Comparison of ENCODE assay signal across 3 worm cellular contexts in genomic region chrIII:7498346-7498745, ce11.
TF ChIP-seq lines count a peak whose summit lies in the region.

No protein-coding gene starts in this region.

TF ChIP-seq in whole organism, L1 larva, 84 proteins besides CTCF, POLR2A, EP300 and RAD21 (continued from another document and continues in another):
- peak; percentile 78 for TF ChIP-seq nhr-90 (tag; optimal IDR thresholded peaks at IDR 0.05; lab: Kevin White, UChicago; ENCODE audit: poor library complexity)
- TF ChIP-seq nhr-47 (tag; optimal IDR thresholded peaks at IDR 0.05; lab: Kevin White, UChicago) = peak; percentile 86
- TF ChIP-seq lin-13 (GFP tag; optimal IDR thresholded peaks at IDR 0.05; lab: Kevin White, UChicago) = peak; percentile 99
- TF ChIP-seq pqm-1 (tag; optimal IDR thresholded peaks at IDR 0.05; lab: Kevin White, UChicago) = no peak
- peak; percentile 51; the same call in 1 of the 2 replicates for TF ChIP-seq ceh-88 (GFP tag; IDR thresholded peaks at IDR 0.05; lab: Robert Waterston, UW)
- TF ChIP-seq nhr-20 (tag; optimal IDR thresholded peaks at IDR 0.05; lab: Kevin White, UChicago) = peak; percentile 86
- TF ChIP-seq ama-1 (optimal IDR thresholded peaks at IDR 0.05; lab: Kevin White, UChicago) = no peak
- peak; percentile 62 for TF ChIP-seq ztf-4 (tag; optimal IDR thresholded peaks at IDR 0.05; lab: Kevin White, UChicago)
- no peak for TF ChIP-seq sptf-1 (tag; optimal IDR thresholded peaks at IDR 0.05; lab: Kevin White, UChicago)
- peak; percentile 95 to 98 (median 96) for TF ChIP-seq dpl-1 (GFP tag; optimal IDR thresholded peaks at IDR 0.05; lab: Kevin White, UChicago)
- peak; percentile 63 for TF ChIP-seq C04F5.9 (tag; optimal IDR thresholded peaks at IDR 0.05; lab: Kevin White, UChicago)
- TF ChIP-seq hpl-2 (GFP tag; optimal IDR thresholded peaks at IDR 0.05; lab: Kevin White, UChicago) = no peak
- peak; percentile 66 for TF ChIP-seq fos-1 (tag; optimal IDR thresholded peaks at IDR 0.05; lab: Kevin White, UChicago)
- TF ChIP-seq dsc-1 (tag; optimal IDR thresholded peaks at IDR 0.05; lab: Kevin White, UChicago) = peak; percentile 77
- TF ChIP-seq efl-3 (GFP tag; optimal IDR thresholded peaks at IDR 0.05; lab: Kevin White, UChicago) = no peak
- TF ChIP-seq tlp-1 (tag; optimal IDR thresholded peaks at IDR 0.05; lab: Kevin White, UChicago) = no peak
- peak; percentile 81 for TF ChIP-seq isw-1 (GFP tag; IDR thresholded peaks at IDR 0.05; lab: Robert Waterston, UW)
- TF ChIP-seq ceh-63 (GFP tag; optimal IDR thresholded peaks at IDR 0.05; lab: Kevin White, UChicago) = no peak
- TF ChIP-seq snu-23 (GFP tag; optimal IDR thresholded peaks at IDR 0.05; lab: Kevin White, UChicago) = peak; percentile 91
- no peak for TF ChIP-seq unc-30 (tag; optimal IDR thresholded peaks at IDR 0.05; lab: Kevin White, UChicago)
- TF ChIP-seq nhr-77 (tag; optimal IDR thresholded peaks at IDR 0.05; lab: Kevin White, UChicago) = peak; percentile 79
- TF ChIP-seq irx-1 (tag; optimal IDR thresholded peaks at IDR 0.05; lab: Kevin White, UChicago) = peak; percentile 30
- TF ChIP-seq nhr-84 (tag; optimal IDR thresholded peaks at IDR 0.05; lab: Kevin White, UChicago) = no peak
- TF ChIP-seq pax-3 (tag; optimal IDR thresholded peaks at IDR 0.05; lab: Kevin White, UChicago) = peak; percentile 77
- peak; percentile 63 for TF ChIP-seq egl-13 (tag; optimal IDR thresholded peaks at IDR 0.05; lab: Kevin White, UChicago)
- TF ChIP-seq mef-2 (tag; optimal IDR thresholded peaks at IDR 0.05; lab: Kevin White, UChicago) = no peak
- peak in 3 of 6 experiments; percentile 53 to 63 (median 56) for TF ChIP-seq elt-3 (tag; optimal IDR thresholded peaks at IDR 0.05; lab: Kevin White, UChicago)
- no peak for TF ChIP-seq egl-27 (tag; optimal IDR thresholded peaks at IDR 0.05; lab: Kevin White, UChicago)
- peak; percentile 82 for TF ChIP-seq tbx-2 (tag; optimal IDR thresholded peaks at IDR 0.05; lab: Kevin White, UChicago)
- TF ChIP-seq nhr-19 (GFP tag; conservative IDR thresholded peaks at IDR 0.05; lab: Robert Waterston, UW) = peak; percentile 84
- TF ChIP-seq snpc-4 (tag; optimal IDR thresholded peaks at IDR 0.05; lab: Kevin White, UChicago) = peak; percentile 70
- TF ChIP-seq C16A3.4 (tag; optimal IDR thresholded peaks at IDR 0.05; lab: Kevin White, UChicago) = peak; percentile 85
- TF ChIP-seq zag-1 (tag; optimal IDR thresholded peaks at IDR 0.05; lab: Kevin White, UChicago) = no peak
- TF ChIP-seq C34B4.2 (tag; optimal IDR thresholded peaks at IDR 0.05; lab: Kevin White, UChicago) = no peak
- TF ChIP-seq ceh-8 (GFP tag; optimal IDR thresholded peaks at IDR 0.05; lab: Kevin White, UChicago) = no peak
- TF ChIP-seq vab-15 (tag; optimal IDR thresholded peaks at IDR 0.05; lab: Kevin White, UChicago) = peak; percentile 21
- peak; percentile 73 for TF ChIP-seq unc-86 (tag; optimal IDR thresholded peaks at IDR 0.05; lab: Kevin White, UChicago)
- peak; percentile 13 for TF ChIP-seq zip-4 (GFP tag; optimal IDR thresholded peaks at IDR 0.05; lab: Kevin White, UChicago)
- peak; percentile 93 for TF ChIP-seq mep-1 (tag; optimal IDR thresholded peaks at IDR 0.05; lab: Kevin White, UChicago)
- TF ChIP-seq aly-2 (tag; optimal IDR thresholded peaks at IDR 0.05; lab: Kevin White, UChicago) = peak; percentile 69
- no peak for TF ChIP-seq ces-1 (GFP tag; optimal IDR thresholded peaks at IDR 0.05; lab: Kevin White, UChicago)
- TF ChIP-seq unc-130 (tag; optimal IDR thresholded peaks at IDR 0.05; lab: Kevin White, UChicago) = peak; percentile 59
- TF ChIP-seq lin-14 (GFP tag; optimal IDR thresholded peaks at IDR 0.05; lab: Kevin White, UChicago) = peak; percentile 95
- peak; percentile 71 to 86 (median 75) for TF ChIP-seq ceh-82 (tag; optimal IDR thresholded peaks at IDR 0.05; lab: Kevin White, UChicago)

TF ChIP-seq in whole organism, L3 larva, 47 proteins besides CTCF, POLR2A, EP300 and RAD21 (continued from another document):
- peak; percentile 82 for TF ChIP-seq lsy-12 (tag; optimal IDR thresholded peaks at IDR 0.05; lab: Kevin White, UChicago)
- no peak for TF ChIP-seq unc-39 (tag; optimal IDR thresholded peaks at IDR 0.05; lab: Kevin White, UChicago)
- TF ChIP-seq mml-1 (tag; optimal IDR thresholded peaks at IDR 0.05; lab: Kevin White, UChicago) = no peak
- peak; percentile 68 for TF ChIP-seq hmg-11 (tag; optimal IDR thresholded peaks at IDR 0.05; lab: Kevin White, UChicago)
- no peak for TF ChIP-seq ceh-16 (tag; optimal IDR thresholded peaks at IDR 0.05; lab: Kevin White, UChicago)
- peak; percentile 83 for TF ChIP-seq nhr-11 (tag; optimal IDR thresholded peaks at IDR 0.05; lab: Kevin White, UChicago)
- peak; percentile 81 for TF ChIP-seq mdl-1 (tag; optimal IDR thresholded peaks at IDR 0.05; lab: Kevin White, UChicago)
- no peak for TF ChIP-seq nhr-76 (tag; optimal IDR thresholded peaks at IDR 0.05; lab: Kevin White, UChicago)
- TF ChIP-seq nhr-67 (tag; optimal IDR thresholded peaks at IDR 0.05; lab: Kevin White, UChicago) = no peak
- TF ChIP-seq fkh-10 (GFP tag; optimal IDR thresholded peaks at IDR 0.05; lab: Kevin White, UChicago) = peak; percentile 63
- peak; percentile 82 for TF ChIP-seq nhr-25 (tag; optimal IDR thresholded peaks at IDR 0.05; lab: Kevin White, UChicago)
- peak; percentile 87 for TF ChIP-seq lin-39 (tag; optimal IDR thresholded peaks at IDR 0.05; lab: Kevin White, UChicago)
- peak; percentile 6 for TF ChIP-seq ama-1 (optimal IDR thresholded peaks at IDR 0.05; lab: Kevin White, UChicago)
- peak; percentile 9 for TF ChIP-seq unc-62 (GFP tag; optimal IDR thresholded peaks at IDR 0.05; lab: Kevin White, UChicago)
- TF ChIP-seq tbx-2 (tag; optimal IDR thresholded peaks at IDR 0.05; lab: Kevin White, UChicago) = peak; percentile 35
- peak; percentile 95 for TF ChIP-seq elt-2 (tag; optimal IDR thresholded peaks at IDR 0.05; lab: Kevin White, UChicago)
- TF ChIP-seq zag-1 (tag; optimal IDR thresholded peaks at IDR 0.05; lab: Kevin White, UChicago) = no peak
- TF ChIP-seq fkh-2 (tag; optimal IDR thresholded peaks at IDR 0.05; lab: Kevin White, UChicago) = no peak
- peak; percentile 56 for TF ChIP-seq R02D3.7 (tag; optimal IDR thresholded peaks at IDR 0.05; lab: Kevin White, UChicago)
- TF ChIP-seq nfya-1 (tag; optimal IDR thresholded peaks at IDR 0.05; lab: Kevin White, UChicago; ENCODE audit: insufficient read depth) = peak; percentile 92

TF ChIP-seq in whole organism, young adult, 124 proteins besides CTCF, POLR2A, EP300 and RAD21 (continued from another document and continues in another):
- TF ChIP-seq ekl-4 (GFP tag; IDR thresholded peaks at IDR 0.05; lab: Robert Waterston, UW) = peak; percentile 71
- peak; percentile 28 for TF ChIP-seq somi-1 (GFP tag; optimal IDR thresholded peaks at IDR 0.05; lab: Kevin White, UChicago)
- TF ChIP-seq snpc-4 (GFP tag; optimal IDR thresholded peaks at IDR 0.05; lab: Kevin White, UChicago) = peak; percentile 14
- peak; percentile 45 to 73 (median 62) for TF ChIP-seq snpc-4 (tag; optimal IDR thresholded peaks at IDR 0.05; lab: Kevin White, UChicago)
- peak; percentile 93 for TF ChIP-seq attf-5 (GFP tag; optimal IDR thresholded peaks at IDR 0.05; lab: Kevin White, UChicago)
- TF ChIP-seq lin-54 (GFP tag; optimal IDR thresholded peaks at IDR 0.05; lab: Kevin White, UChicago) = peak; percentile 99
- no peak for TF ChIP-seq hmg-20 (GFP tag; IDR thresholded peaks at IDR 0.05; lab: Robert Waterston, UW)
- peak; percentile 57; the same call in 1 of the 2 replicates for TF ChIP-seq D2030.7 (GFP tag; IDR thresholded peaks at IDR 0.05; lab: Robert Waterston, UW)
- no peak for TF ChIP-seq gei-17 (GFP tag; optimal IDR thresholded peaks at IDR 0.05; lab: Kevin White, UChicago)
- no peak for TF ChIP-seq sea-2 (GFP tag; IDR thresholded peaks at IDR 0.05; lab: Robert Waterston, UW)
- no peak for TF ChIP-seq rec-8 (tag; optimal IDR thresholded peaks at IDR 0.05; lab: Kevin White, UChicago)
- TF ChIP-seq madf-8 (GFP tag; conservative IDR thresholded peaks at IDR 0.05; lab: Robert Waterston, UW) = no peak
- no peak for TF ChIP-seq ztf-3 (GFP tag; optimal IDR thresholded peaks at IDR 0.05; lab: Kevin White, UChicago)
- no peak for TF ChIP-seq C17E4.6 (GFP tag; IDR thresholded peaks at IDR 0.05; lab: Robert Waterston, UW)
- peak; percentile 50 for TF ChIP-seq F33H1.4 (GFP tag; IDR thresholded peaks at IDR 0.05; lab: Robert Waterston, UW)
- peak; percentile 64; the same call in 1 of the 2 replicates for TF ChIP-seq let-526 (GFP tag; IDR thresholded peaks at IDR 0.05; lab: Robert Waterston, UW)
- TF ChIP-seq Y53G8AR.9 (GFP tag; conservative IDR thresholded peaks at IDR 0.05; lab: Robert Waterston, UW) = peak; percentile 66; the same call in 1 of the 2 replicates
- TF ChIP-seq lsy-27 (tag; optimal IDR thresholded peaks at IDR 0.05; lab: Kevin White, UChicago; ENCODE audit: borderline replicate concordance, insufficient read depth) = no peak
- TF ChIP-seq hlh-12 (tag; optimal IDR thresholded peaks at IDR 0.05; lab: Kevin White, UChicago) = no peak
- TF ChIP-seq ceh-40 (GFP tag; IDR thresholded peaks at IDR 0.05; lab: Robert Waterston, UW) = no peak
- peak; percentile 79 for TF ChIP-seq K12H6.12 (tag; optimal IDR thresholded peaks at IDR 0.05; lab: Kevin White, UChicago)
- no peak for TF ChIP-seq ets-4 (GFP tag; optimal IDR thresholded peaks at IDR 0.05; lab: Kevin White, UChicago)
- no peak for TF ChIP-seq rpc-1 (optimal IDR thresholded peaks at IDR 0.05; lab: Kevin White, UChicago)
- no peak for TF ChIP-seq rpc-1 (tag; optimal IDR thresholded peaks at IDR 0.05; lab: Kevin White, UChicago)
- TF ChIP-seq ztf-18 (tag; optimal IDR thresholded peaks at IDR 0.05; lab: Kevin White, UChicago) = peak; percentile 91
- no peak for TF ChIP-seq dpff-1 (tag; optimal IDR thresholded peaks at IDR 0.05; lab: Kevin White, UChicago)
- TF ChIP-seq chd-7 (tag; optimal IDR thresholded peaks at IDR 0.05; lab: Kevin White, UChicago) = peak; percentile 66
- no peak for TF ChIP-seq mes-4 (tag; optimal IDR thresholded peaks at IDR 0.05; lab: Kevin White, UChicago)
- TF ChIP-seq ceh-58 (GFP tag; IDR thresholded peaks at IDR 0.05; lab: Robert Waterston, UW) = no peak
- TF ChIP-seq madf-10 (tag; optimal IDR thresholded peaks at IDR 0.05; lab: Kevin White, UChicago) = peak; percentile 84
- TF ChIP-seq B0035.1 (tag; optimal IDR thresholded peaks at IDR 0.05; lab: Kevin White, UChicago) = no peak
- peak; percentile 77 for TF ChIP-seq F23B12.7 (tag; optimal IDR thresholded peaks at IDR 0.05; lab: Kevin White, UChicago; ENCODE audit: insufficient read depth)
- TF ChIP-seq madf-3 (GFP tag; IDR thresholded peaks at IDR 0.05; lab: Robert Waterston, UW) = peak; percentile 72; the same call in 1 of the 2 replicates
- no peak for TF ChIP-seq athp-1 (tag; optimal IDR thresholded peaks at IDR 0.05; lab: Kevin White, UChicago)
- peak; percentile 80 to 94 (median 89) for TF ChIP-seq lin-35 (GFP tag; optimal IDR thresholded peaks at IDR 0.05; lab: Kevin White, UChicago)
- no peak for TF ChIP-seq F37B4.10 (GFP tag; IDR thresholded peaks at IDR 0.05; lab: Robert Waterston, UW)
- TF ChIP-seq attf-6 (GFP tag; IDR thresholded peaks at IDR 0.05; lab: Robert Waterston, UW) = no peak
- TF ChIP-seq sdz-38 (tag; optimal IDR thresholded peaks at IDR 0.05; lab: Kevin White, UChicago) = no peak
- peak; percentile 56 for TF ChIP-seq tbp1 (GFP tag; optimal IDR thresholded peaks at IDR 0.05; lab: Kevin White, UChicago)
- no peak for TF ChIP-seq ztf-25 (GFP tag; IDR thresholded peaks at IDR 0.05; lab: Robert Waterston, UW)
- TF ChIP-seq hsf-1 (GFP tag; IDR thresholded peaks at IDR 0.05; lab: Robert Waterston, UW) = no peak
- no peak for TF ChIP-seq bed-2 (GFP tag; IDR thresholded peaks at IDR 0.05; lab: Robert Waterston, UW)
- TF ChIP-seq ztf-28 (GFP tag; IDR thresholded peaks at IDR 0.05; lab: Robert Waterston, UW) = no peak
- peak; percentile 87 for TF ChIP-seq zfh-2 (GFP tag; conservative IDR thresholded peaks at IDR 0.05; lab: Robert Waterston, UW)
- TF ChIP-seq lir-1 (GFP tag; conservative IDR thresholded peaks at IDR 0.05; lab: Robert Waterston, UW) = peak; percentile 62; the same call in 1 of the 2 replicates
- peak; percentile 52 for TF ChIP-seq ztf-26 (tag; optimal IDR thresholded peaks at IDR 0.05; lab: Kevin White, UChicago)
- no peak for TF ChIP-seq ama-1 (optimal IDR thresholded peaks at IDR 0.05; lab: Kevin White, UChicago)
- no peak for TF ChIP-seq ama-1 (GFP tag; optimal IDR thresholded peaks at IDR 0.05; lab: Kevin White, UChicago)
- no peak for TF ChIP-seq hrde-1 (tag; optimal IDR thresholded peaks at IDR 0.05; lab: Kevin White, UChicago; ENCODE audit: borderline replicate concordance)
- TF ChIP-seq pbrm-1 (GFP tag; IDR thresholded peaks at IDR 0.05; lab: Robert Waterston, UW) = peak; percentile 70
- TF ChIP-seq egl-18 (GFP tag; IDR thresholded peaks at IDR 0.05; lab: Robert Waterston, UW) = no peak
- TF ChIP-seq aptf-3 (GFP tag; IDR thresholded peaks at IDR 0.05; lab: Robert Waterston, UW) = no peak
- peak; percentile 3 for TF ChIP-seq lsl-1 (GFP tag; optimal IDR thresholded peaks at IDR 0.05; lab: Kevin White, UChicago)
- no peak for TF ChIP-seq nhr-179 (tag; optimal IDR thresholded peaks at IDR 0.05; lab: Kevin White, UChicago)
- TF ChIP-seq Y53F4B.3 (GFP tag; IDR thresholded peaks at IDR 0.05; lab: Robert Waterston, UW) = no peak
- no peak for TF ChIP-seq aptf-2 (GFP tag; conservative IDR thresholded peaks at IDR 0.05; lab: Robert Waterston, UW)
- TF ChIP-seq die-1 (tag; optimal IDR thresholded peaks at IDR 0.05; lab: Kevin White, UChicago) = peak; percentile 30
- TF ChIP-seq ceh-91 (GFP tag; IDR thresholded peaks at IDR 0.05; lab: Robert Waterston, UW) = no peak
- TF ChIP-seq lin-40 (tag; optimal IDR thresholded peaks at IDR 0.05; lab: Kevin White, UChicago) = peak; percentile 74
- no peak for TF ChIP-seq nfya-1 (tag; optimal IDR thresholded peaks at IDR 0.05; lab: Kevin White, UChicago; ENCODE audit: borderline replicate concordance, insufficient read depth)
- TF ChIP-seq nhr-120 (GFP tag; IDR thresholded peaks at IDR 0.05; lab: Robert Waterston, UW) = no peak
- TF ChIP-seq dpl-1 (GFP tag; optimal IDR thresholded peaks at IDR 0.05; lab: Kevin White, UChicago) = peak; percentile 99
- TF ChIP-seq tbx-9 (tag; optimal IDR thresholded peaks at IDR 0.05; lab: Kevin White, UChicago; ENCODE audit: borderline replicate concordance) = no peak
- TF ChIP-seq nfyb-1 (GFP tag; IDR thresholded peaks at IDR 0.05; lab: Robert Waterston, UW) = no peak
- TF ChIP-seq mcd-1 (GFP tag; IDR thresholded peaks at IDR 0.05; lab: Robert Waterston, UW) = peak; percentile 75
- peak; percentile 99 for TF ChIP-seq nhr-80 (tag; optimal IDR thresholded peaks at IDR 0.05; lab: Kevin White, UChicago)
- peak; percentile 39 for TF ChIP-seq snpc-1.3 (tag; optimal IDR thresholded peaks at IDR 0.05; lab: Kevin White, UChicago; ENCODE audit: insufficient read depth)
- TF ChIP-seq lag-1 (GFP tag; IDR thresholded peaks at IDR 0.05; lab: Robert Waterston, UW) = no peak
- no peak for TF ChIP-seq ccch-3 (GFP tag; optimal IDR thresholded peaks at IDR 0.05; lab: Kevin White, UChicago)
- TF ChIP-seq attf-3 (GFP tag; conservative IDR thresholded peaks at IDR 0.05; lab: Robert Waterston, UW) = no peak
- TF ChIP-seq madf-6 (GFP tag; IDR thresholded peaks at IDR 0.05; lab: Robert Waterston, UW) = no peak
- no peak for TF ChIP-seq pha-4 (tag; optimal IDR thresholded peaks at IDR 0.05; lab: Kevin White, UChicago)
- TF ChIP-seq snpc-1.1 (tag; optimal IDR thresholded peaks at IDR 0.05; lab: Kevin White, UChicago; ENCODE audit: insufficient read depth) = no peak
- no peak for TF ChIP-seq Y95B8A.8 (GFP tag; IDR thresholded peaks at IDR 0.05; lab: Robert Waterston, UW)
- TF ChIP-seq ztf-6 (GFP tag; IDR thresholded peaks at IDR 0.05; lab: Robert Waterston, UW) = no peak
- TF ChIP-seq sptf-2 (GFP tag; optimal IDR thresholded peaks at IDR 0.05; lab: Kevin White, UChicago) = no peak
- no peak for TF ChIP-seq egrh-3 (GFP tag; IDR thresholded peaks at IDR 0.05; lab: Robert Waterston, UW)
- no peak; the same call in 1 of the 2 replicates for TF ChIP-seq egl-44 (GFP tag; IDR thresholded peaks at IDR 0.05; lab: Robert Waterston, UW)
